Fruit fly (Drosophila melanogaster): Measurements from ENCODE around the gene CG14174.

dm6 chr3L:9698193-9698642 is 20.9 kb upstream of the CG14174 start, which contains the start of gene Ubc4:
- TF ChIP-seq CTCF (optimal IDR thresholded peaks at IDR 0.05): no peak
- TF ChIP-seq CG8478 (optimal IDR thresholded peaks at IDR 0.05): no peak
